Worm (Caenorhabditis elegans) whole organism, L2 larva: ENCODE measurements around the gene tre-4.

ENCODE experiments used
- C34F6.9 ChIP-seq: fragments of 150-350 bp; optimal IDR thresholded peaks from 2 replicates; lab custom pipeline; 2014; ENCODE audit warnings: missing biosample characterization, missing genetic modification characterization
- F13H6.1 ChIP-seq: sonication (generic microtip); optimal IDR thresholded peaks from 2 replicates; lab custom pipeline; 2016; ENCODE audit warnings: missing genetic modification characterization, missing compliant biosample characterization
- R02D3.7 ChIP-seq: fragments of 150-350 bp; optimal IDR thresholded peaks from 2 replicates; lab custom pipeline; 2014; ENCODE audit warnings: missing biosample characterization, missing genetic modification characterization
- Y55F3AM.14 ChIP-seq: fragments of 200-800 bp; sonication (Bioruptor generic); optimal IDR thresholded peaks from 2 replicates; lab custom pipeline; 2018; ENCODE audit warnings: mild to moderate bottlenecking, missing genetic modification characterization, missing compliant biosample characterization
- ZK546.5 ChIP-seq: sonication (generic microtip); optimal IDR thresholded peaks from 2 replicates; lab custom pipeline; 2017; ENCODE audit warnings: missing biosample characterization, missing genetic modification characterization
- alr-1 ChIP-seq: fragments of 150-350 bp; optimal IDR thresholded peaks from 2 replicates; lab custom pipeline; 2014; ENCODE audit warnings: missing biosample characterization, missing genetic modification characterization
- aly-2 ChIP-seq: fragments of 150-350 bp; optimal IDR thresholded peaks from 2 replicates; lab custom pipeline; 2014; ENCODE audit warnings: missing biosample characterization, missing genetic modification characterization
- ama-1 ChIP-seq: fragments of 150-350 bp; optimal IDR thresholded peaks from 2 replicates; lab custom pipeline; 2018; ENCODE audit warnings: inconsistent platforms
- blmp-1 ChIP-seq: sonication (generic microtip); optimal IDR thresholded peaks from 2 replicates; lab custom pipeline; 2017; ENCODE audit warnings: missing genetic modification characterization, mild to moderate bottlenecking, missing compliant biosample characterization, antibody characterized with exemption, moderate library complexity; ENCODE audit not compliant: insufficient read depth
- ceh-16 ChIP-seq: fragments of 150-350 bp; optimal IDR thresholded peaks from 2 replicates; lab custom pipeline; 2014; ENCODE audit warnings: missing biosample characterization, missing genetic modification characterization
- ceh-82 ChIP-seq: fragments of 150-350 bp; optimal IDR thresholded peaks from 2 replicates; lab custom pipeline; 2014; ENCODE audit warnings: missing biosample characterization, missing genetic modification characterization
- crh-2 ChIP-seq: sonication (generic microtip); optimal IDR thresholded peaks from 2 replicates; lab custom pipeline; 2017; ENCODE audit warnings: missing biosample characterization, missing genetic modification characterization
- dmd-4 ChIP-seq: sonication (generic microtip); optimal IDR thresholded peaks from 2 replicates; lab custom pipeline; 2017; ENCODE audit warnings: missing biosample characterization, missing genetic modification characterization
- egl-27 ChIP-seq: sonication (generic microtip); optimal IDR thresholded peaks from 3 replicates; lab custom pipeline; 2017; ENCODE audit warnings: missing biosample characterization, missing genetic modification reagents, missing genetic modification characterization
- elt-1 ChIP-seq: fragments of 150-350 bp; optimal IDR thresholded peaks from 2 replicates; lab custom pipeline; 2014; ENCODE audit warnings: missing biosample characterization, missing genetic modification characterization
- elt-3 ChIP-seq: sonication (generic microtip); optimal IDR thresholded peaks from 2 replicates; lab custom pipeline; 2017; ENCODE audit warnings: missing biosample characterization, missing genetic modification characterization
- fos-1 ChIP-seq: fragments of 150-350 bp; optimal IDR thresholded peaks from 2 replicates; lab custom pipeline; 2014; ENCODE audit warnings: missing biosample characterization, missing genetic modification characterization
- gmeb-1 ChIP-seq: fragments of 150-350 bp; optimal IDR thresholded peaks from 2 replicates; lab custom pipeline; 2014; ENCODE audit warnings: missing biosample characterization, missing genetic modification characterization
- lin-11 ChIP-seq: fragments of 150-350 bp; sonication (generic microtip); optimal IDR thresholded peaks from 2 replicates; lab custom pipeline; 2014; ENCODE audit warnings: missing biosample characterization, missing genetic modification characterization, inconsistent platforms, mixed read lengths
- lin-13 ChIP-seq: fragments of 150-350 bp; optimal IDR thresholded peaks from 2 replicates; lab custom pipeline; 2014; ENCODE audit warnings: missing biosample characterization, missing genetic modification reagents, missing genetic modification characterization
- lin-39 ChIP-seq: fragments of 150-350 bp; optimal IDR thresholded peaks from 2 replicates; lab custom pipeline; 2014; ENCODE audit warnings: missing biosample characterization, missing genetic modification reagents, missing genetic modification characterization
- lsy-2 ChIP-seq, 2 experiments: fragments of 150-350 bp in 1 of 2; sonication (generic microtip) in 1 of 2; optimal IDR thresholded peaks; 2 replicates each; lab custom pipeline; 2014 to 2017; ENCODE audit warnings: missing biosample characterization in 2 of 2, missing genetic modification characterization in 2 of 2
- mab-5 ChIP-seq: fragments of 150-350 bp; optimal IDR thresholded peaks from 2 replicates; lab custom pipeline; 2014; ENCODE audit warnings: missing biosample characterization, missing genetic modification characterization
- mbf-1 ChIP-seq: sonication (generic microtip); optimal IDR thresholded peaks from 2 replicates; lab custom pipeline; 2017; ENCODE audit warnings: missing biosample characterization, missing genetic modification characterization
- mdl-1 ChIP-seq, 2 experiments: fragments of 150-350 bp in 1 of 2; sonication (generic microtip) in 1 of 2; optimal IDR thresholded peaks; 2 replicates each; lab custom pipeline; 2017; ENCODE audit warnings: missing biosample characterization in 2 of 2, missing genetic modification characterization in 2 of 2
- nhr-10 ChIP-seq: sonication (generic microtip); optimal IDR thresholded peaks from 2 replicates; lab custom pipeline; 2017; ENCODE audit warnings: missing biosample characterization, missing genetic modification characterization
- nhr-11 ChIP-seq: fragments of 150-350 bp; optimal IDR thresholded peaks from 2 replicates; lab custom pipeline; 2014; ENCODE audit warnings: missing biosample characterization, missing genetic modification characterization
- nhr-12 ChIP-seq: fragments of 150-350 bp; optimal IDR thresholded peaks from 2 replicates; lab custom pipeline; 2014; ENCODE audit warnings: missing biosample characterization, missing genetic modification characterization
- nhr-129 ChIP-seq: fragments of 150-350 bp; optimal IDR thresholded peaks from 2 replicates; lab custom pipeline; 2014; ENCODE audit warnings: missing biosample characterization, missing genetic modification characterization
- nhr-21 ChIP-seq: fragments of 150-350 bp; optimal IDR thresholded peaks from 2 replicates; lab custom pipeline; 2014; ENCODE audit warnings: missing biosample characterization, missing genetic modification characterization
- nhr-23 ChIP-seq: fragments of 150-350 bp; optimal IDR thresholded peaks from 2 replicates; lab custom pipeline; 2014; ENCODE audit warnings: missing biosample characterization, missing genetic modification reagents, missing genetic modification characterization
- nhr-237 ChIP-seq: fragments of 150-350 bp; optimal IDR thresholded peaks from 2 replicates; lab custom pipeline; 2014; ENCODE audit warnings: missing biosample characterization, missing genetic modification characterization
- nhr-25 ChIP-seq: fragments of 150-350 bp; sonication (generic microtip); optimal IDR thresholded peaks from 3 replicates; lab custom pipeline; 2014; ENCODE audit warnings: missing biosample characterization, missing genetic modification characterization
- nhr-6 ChIP-seq: fragments of 150-350 bp; optimal IDR thresholded peaks from 2 replicates; lab custom pipeline; 2014; ENCODE audit warnings: missing biosample characterization, missing genetic modification characterization
- nhr-77 ChIP-seq: fragments of 150-350 bp; optimal IDR thresholded peaks from 2 replicates; lab custom pipeline; 2014; ENCODE audit warnings: missing biosample characterization, missing genetic modification characterization
- peb-1 ChIP-seq: fragments of 150-350 bp; optimal IDR thresholded peaks from 2 replicates; lab custom pipeline; 2014; ENCODE audit warnings: missing biosample characterization, missing genetic modification characterization
- sem-4 ChIP-seq: fragments of 150-350 bp; optimal IDR thresholded peaks from 2 replicates; lab custom pipeline; 2014; ENCODE audit warnings: missing biosample characterization, missing genetic modification reagents, missing genetic modification characterization
- skn-1 ChIP-seq: sonication (generic microtip); optimal IDR thresholded peaks from 2 replicates; lab custom pipeline; 2017; ENCODE audit warnings: missing biosample characterization, missing genetic modification characterization
- sma-3 ChIP-seq: sonication (generic microtip); optimal IDR thresholded peaks from 2 replicates; lab custom pipeline; 2016; ENCODE audit warnings: missing genetic modification reagents, missing genetic modification characterization, missing compliant biosample characterization
- sma-9 ChIP-seq, 2 experiments: fragments of 150-350 bp in 1 of 2; sonication (generic microtip) in 1 of 2; optimal IDR thresholded peaks; 2 replicates each; lab custom pipeline; 2014 to 2016; ENCODE audit warnings: missing genetic modification characterization in 2 of 2, mild to moderate bottlenecking in 1 of 2, missing biosample characterization in 1 of 2, missing compliant biosample characterization in 1 of 2, missing genetic modification reagents in 1 of 2, moderate library complexity in 1 of 2
- snpc-4 ChIP-seq: fragments of 150-350 bp; optimal IDR thresholded peaks from 2 replicates; lab custom pipeline; 2014; ENCODE audit warnings: missing biosample characterization, missing genetic modification characterization
- unc-39 ChIP-seq: fragments of 150-350 bp; optimal IDR thresholded peaks from 2 replicates; lab custom pipeline; 2014; ENCODE audit warnings: missing biosample characterization, missing genetic modification characterization
- unc-55 ChIP-seq: fragments of 150-350 bp; sonication (generic microtip); optimal IDR thresholded peaks from 3 replicates; lab custom pipeline; 2014; ENCODE audit warnings: missing biosample characterization, missing genetic modification reagents, missing genetic modification characterization
- unc-62 ChIP-seq: fragments of 150-350 bp; optimal IDR thresholded peaks from 2 replicates; lab custom pipeline; 2014; ENCODE audit warnings: missing biosample characterization, missing genetic modification reagents, missing genetic modification characterization
- zag-1 ChIP-seq: fragments of 150-350 bp; optimal IDR thresholded peaks from 2 replicates; lab custom pipeline; 2014; ENCODE audit warnings: missing biosample characterization, missing genetic modification characterization
- ztf-1 ChIP-seq: fragments of 200-800 bp; sonication (Bioruptor generic); conservative IDR thresholded peaks from 2 replicates; pipeline ENCODE4 v1.3.6; 2022; ENCODE audit warnings: missing genetic modification characterization, missing compliant biosample characterization
- ztf-11 ChIP-seq: sonication (generic microtip); optimal IDR thresholded peaks from 2 replicates; lab custom pipeline; 2017; ENCODE audit warnings: missing biosample characterization, missing genetic modification characterization
- ztf-4 ChIP-seq: fragments of 150-350 bp; optimal IDR thresholded peaks from 2 replicates; lab custom pipeline; 2014; ENCODE audit warnings: missing biosample characterization, missing genetic modification characterization

tre-4 gene

DNA sequence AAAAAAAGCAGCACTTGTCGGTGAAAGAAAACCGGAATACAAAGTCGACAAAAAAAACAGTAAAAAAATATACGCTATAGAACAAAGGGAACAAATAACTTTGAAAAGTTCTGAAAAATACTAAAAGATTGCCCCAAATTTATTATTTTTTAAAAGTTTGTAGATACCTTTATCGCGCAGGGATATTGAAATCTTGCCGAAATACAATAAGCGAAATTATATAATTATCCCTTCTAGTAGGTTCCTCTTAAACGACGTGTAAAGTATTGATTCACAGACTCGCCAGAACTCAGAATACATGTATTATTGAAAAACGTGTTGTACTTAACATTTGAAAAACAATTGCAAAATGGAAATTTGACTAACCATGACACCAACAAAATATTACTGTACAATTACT, 42.4 kb downstream of the tre-4 start:
- TF ChIP-seq lsy-2 (tag; optimal IDR thresholded peaks at IDR 0.05; lab: Kevin White, UChicago) (peak; percentile 85 to 89), ceh-82 (tag; lab: Kevin White, UChicago) (peak; percentile 34), lin-39 (no peak), elt-1 (tag; lab: Kevin White, UChicago) (no peak), sma-9 (GFP tag; optimal IDR thresholded peaks at IDR 0.05; lab: Kevin White, UChicago) (peak; percentile 81), sma-9 (tag; optimal IDR thresholded peaks at IDR 0.05; lab: Kevin White, UChicago) (no peak), ztf-1 (GFP tag; lab: Robert Waterston, UW) (no peak), ceh-16 (peak; percentile 68), ZK546.5 (peak; percentile 40), nhr-12 (tag; lab: Kevin White, UChicago) (peak; percentile 52), peb-1 (tag; lab: Kevin White, UChicago) (no peak), mbf-1 (peak; percentile 67), egl-27 (tag; lab: Kevin White, UChicago) (peak; percentile 91), snpc-4 (peak; percentile 83), sem-4 (tag; lab: Kevin White, UChicago) (peak; percentile 94), blmp-1 (tag; lab: Kevin White, UChicago) (peak; percentile 33), nhr-237 (tag; lab: Kevin White, UChicago) (peak; percentile 88), skn-1 (tag; lab: Kevin White, UChicago) (peak; percentile 88), C34F6.9 (peak; percentile 96), alr-1 (tag; lab: Kevin White, UChicago) (no peak), elt-3 (tag; lab: Kevin White, UChicago) (no peak), unc-55 (GFP tag; lab: Kevin White, UChicago) (peak; percentile 99), lin-13 (peak; percentile 92), dmd-4 (tag; lab: Kevin White, UChicago) (peak; percentile 78), lin-11 (tag; lab: Kevin White, UChicago) (no peak), zag-1 (tag; lab: Kevin White, UChicago) (peak; percentile 45), fos-1 (tag; lab: Kevin White, UChicago) (peak; percentile 82), nhr-129 (peak; percentile 95), mdl-1 (tag; optimal IDR thresholded peaks at IDR 0.05; lab: Kevin White, UChicago) (peak; percentile 30 to 82), ama-1 (lab: Kevin White, UChicago) (no peak), Y55F3AM.14 (GFP tag; lab: Kevin White, UChicago) (no peak), nhr-10 (tag; lab: Kevin White, UChicago) (peak; percentile 90), unc-39 (tag; lab: Kevin White, UChicago) (no peak), gmeb-1 (tag; lab: Kevin White, UChicago) (peak; percentile 90), unc-62 (GFP tag; lab: Kevin White, UChicago) (peak; percentile 10), R02D3.7 (tag; lab: Kevin White, UChicago) (peak; percentile 64), nhr-21 (tag; lab: Kevin White, UChicago) (peak; percentile 96), crh-2 (tag; lab: Kevin White, UChicago) (peak; percentile 98), nhr-11 (tag; lab: Kevin White, UChicago) (no peak), aly-2 (no peak), nhr-77 (tag; lab: Kevin White, UChicago) (peak; percentile 87), ztf-4 (peak; percentile 80), ztf-11 (tag; lab: Kevin White, UChicago) (peak; percentile 20), nhr-6 (peak; percentile 93), nhr-25 (tag; lab: Kevin White, UChicago) (peak; percentile 89), sma-3 (GFP tag; lab: Kevin White, UChicago) (peak; percentile 91), mab-5 (peak; percentile 86), nhr-23 (tag; lab: Kevin White, UChicago) (no peak), F13H6.1 (peak; percentile 88)
